Worm (Caenorhabditis elegans): ENCODE results near the gene C24H10.3.

The C24H10.3 gene

DNA sequence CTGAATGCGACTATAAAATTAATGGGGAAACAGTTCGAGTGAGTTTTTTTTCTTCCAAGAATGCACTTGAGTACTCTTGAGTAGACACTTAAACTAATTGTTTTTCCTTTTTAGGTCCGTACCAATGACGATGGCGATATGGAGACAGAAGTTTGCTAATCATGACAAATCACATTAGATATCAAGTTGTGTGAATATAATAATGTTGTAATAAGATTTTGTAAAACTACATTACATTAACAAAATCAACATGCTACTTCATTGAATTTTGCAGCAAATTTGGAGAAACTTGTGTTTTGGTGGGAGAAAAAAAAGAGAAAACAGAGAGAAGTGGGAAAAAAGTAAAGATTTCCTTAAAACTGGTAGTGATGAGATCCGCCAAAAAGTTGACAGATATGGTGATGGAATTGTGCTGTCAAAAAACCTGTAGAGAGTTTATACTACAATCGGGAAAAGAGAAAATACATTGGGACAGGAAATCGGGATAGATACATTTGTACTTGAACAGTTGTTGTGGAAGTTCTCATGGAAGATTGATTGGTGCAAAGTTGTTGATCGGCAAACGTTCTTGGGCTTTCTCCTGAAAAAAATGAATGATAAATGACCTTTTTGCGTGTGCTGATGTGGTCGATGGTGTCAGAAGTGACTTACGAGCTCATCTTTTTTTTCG lies 32.8 kb upstream of the C24H10.3 start:
- TF ChIP-seq ref-1 (GFP tag; conservative IDR thresholded peaks at IDR 0.05) (no peak), cog-1 (tag; optimal IDR thresholded peaks at IDR 0.05) (no peak), ztf-23 (GFP tag; IDR thresholded peaks at IDR 0.05) (no peak), klf-2 (GFP tag; conservative IDR thresholded peaks at IDR 0.05) (no peak), T22C8.4 (GFP tag; IDR thresholded peaks at IDR 0.05) (no peak), tab-1 (GFP tag; IDR thresholded peaks at IDR 0.05) (no peak), med-1 (GFP tag; optimal IDR thresholded peaks at IDR 0.05; ENCODE audit: insufficient read depth) (no peak), ztf-29 (GFP tag; IDR thresholded peaks at IDR 0.05) (no peak), flt-1 (GFP tag; IDR thresholded peaks at IDR 0.05) (no peak)

DNA sequence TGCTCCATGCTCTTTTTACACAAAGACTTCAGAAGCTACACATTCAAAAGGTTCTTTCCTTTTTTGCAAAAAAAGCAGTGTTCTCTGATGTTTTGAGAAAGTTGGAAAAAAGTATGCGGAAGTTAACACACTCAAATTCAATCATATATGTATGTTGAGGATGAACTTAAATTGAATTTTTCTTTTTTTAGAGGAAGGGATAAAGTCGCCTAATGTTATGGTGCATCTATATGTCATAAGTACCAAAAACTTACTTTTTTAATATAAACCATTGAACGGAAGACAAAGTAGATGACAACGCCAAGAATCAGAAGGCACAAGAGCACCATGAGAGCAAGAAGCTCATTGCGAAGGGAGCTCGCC lies 32.3 kb upstream of the C24H10.3 start:
- TF ChIP-seq klf-2 (GFP tag; conservative IDR thresholded peaks at IDR 0.05): no peak
- TF ChIP-seq med-1 (GFP tag; optimal IDR thresholded peaks at IDR 0.05; ENCODE audit: insufficient read depth): no peak
- TF ChIP-seq ref-1 (GFP tag; conservative IDR thresholded peaks at IDR 0.05): no peak
- no peak for TF ChIP-seq T22C8.4 (GFP tag; IDR thresholded peaks at IDR 0.05)
- TF ChIP-seq cog-1 (tag; optimal IDR thresholded peaks at IDR 0.05): no peak
- no peak for TF ChIP-seq flt-1 (GFP tag; IDR thresholded peaks at IDR 0.05)

DNA sequence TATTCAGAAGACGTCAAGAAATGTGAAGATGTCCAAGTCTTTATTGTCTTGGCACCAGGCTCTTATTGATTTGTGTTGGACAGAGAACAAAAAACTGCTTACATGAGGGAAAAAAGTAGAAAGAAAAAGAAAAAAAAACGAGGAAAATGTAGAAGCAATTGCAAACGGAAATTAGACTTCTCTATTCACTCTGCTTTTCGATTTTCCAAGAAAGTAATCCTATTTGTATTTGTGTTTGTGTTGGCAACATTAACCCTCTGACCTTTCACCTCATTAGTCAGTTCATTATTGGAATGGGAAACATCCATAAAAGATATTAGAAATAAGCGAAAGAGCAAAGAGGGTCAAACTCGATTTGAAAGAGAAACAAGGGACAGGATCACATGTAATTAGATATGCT lies 29.1 kb upstream of the C24H10.3 start:
- TF ChIP-seq T22C8.4 (GFP tag; IDR thresholded peaks at IDR 0.05) (no peak), ztf-23 (GFP tag; IDR thresholded peaks at IDR 0.05) (no peak), cog-1 (tag; optimal IDR thresholded peaks at IDR 0.05) (no peak), flt-1 (GFP tag; IDR thresholded peaks at IDR 0.05) (no peak), med-1 (GFP tag; optimal IDR thresholded peaks at IDR 0.05; ENCODE audit: insufficient read depth) (no peak), ref-1 (GFP tag; conservative IDR thresholded peaks at IDR 0.05) (no peak), ztf-29 (GFP tag; IDR thresholded peaks at IDR 0.05) (no peak), tab-1 (GFP tag; IDR thresholded peaks at IDR 0.05) (no peak), klf-2 (GFP tag; conservative IDR thresholded peaks at IDR 0.05) (no peak)

DNA sequence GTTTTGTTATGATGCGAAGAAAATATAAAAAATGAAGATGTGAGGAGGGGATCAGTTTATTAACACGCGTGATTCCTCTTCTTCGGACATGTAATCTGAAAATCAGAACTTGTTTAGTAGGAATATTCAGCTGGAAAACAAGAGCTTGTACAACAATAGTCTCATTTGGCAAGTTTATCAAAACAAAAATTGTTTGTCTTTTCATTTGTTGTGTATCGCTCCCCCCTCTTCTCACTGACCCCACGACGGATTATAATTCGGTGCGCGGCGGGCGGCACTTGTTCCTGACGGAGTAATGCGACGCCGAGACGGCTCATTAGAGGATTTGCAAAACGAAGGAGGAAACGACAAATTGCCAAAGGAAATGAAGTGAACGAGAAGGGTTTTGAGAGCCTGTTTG lies 27.0 kb upstream of the C24H10.3 start, which contains the start of gene ZC449.4:
Gene ZC449.4, minus strand, starts transcription at position 101 of the 400 bp plus-strand sequence.
- TF ChIP-seq cog-1 (tag; optimal IDR thresholded peaks at IDR 0.05) (peak; percentile 18), ref-1 (GFP tag; conservative IDR thresholded peaks at IDR 0.05) (no peak)

DNA sequence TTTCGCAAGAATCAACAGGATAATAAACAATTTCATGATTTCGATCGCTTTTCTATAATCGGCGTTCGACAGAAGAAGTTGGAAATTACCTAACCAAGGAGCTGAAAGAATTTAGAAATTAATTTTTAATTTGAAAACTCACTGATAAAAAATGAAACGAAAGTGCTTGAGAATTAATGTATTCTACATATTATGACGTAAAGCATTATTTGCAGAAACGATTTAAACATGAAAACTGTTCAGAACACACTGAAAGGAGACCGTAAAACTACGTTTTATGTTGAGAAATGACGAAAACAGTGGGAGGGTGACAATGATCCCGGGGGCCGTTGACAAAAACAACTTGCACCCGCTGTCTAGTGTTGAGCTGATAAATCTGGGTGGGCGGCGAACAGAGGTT lies 23.2 kb upstream of the C24H10.3 start, which contains the start of gene ZC449.5:
Gene ZC449.5, minus strand, starts transcription at position 101 of the 400 bp plus-strand sequence.
- no peak for TF ChIP-seq med-1 (GFP tag; optimal IDR thresholded peaks at IDR 0.05; ENCODE audit: insufficient read depth)

DNA sequence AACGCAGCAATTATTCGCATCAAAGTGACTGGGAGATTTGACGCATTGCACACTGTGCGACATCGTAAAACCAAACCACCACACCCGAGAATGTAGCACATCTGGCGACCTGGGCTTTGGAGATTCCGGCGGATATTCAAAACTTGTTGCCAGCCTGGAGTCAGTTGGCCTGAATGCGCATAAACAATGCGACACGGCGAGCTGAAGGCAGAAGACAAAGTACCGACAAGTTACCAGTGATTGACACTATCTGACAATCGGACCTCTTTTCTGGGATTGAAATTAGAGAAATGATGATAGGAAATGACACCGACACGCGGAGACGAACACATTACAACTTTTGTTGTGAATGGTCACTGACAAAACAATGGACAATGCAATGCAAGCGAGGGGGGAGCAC lies 22.0 kb upstream of the C24H10.3 start:
- TF ChIP-seq med-1 (GFP tag; optimal IDR thresholded peaks at IDR 0.05; ENCODE audit: insufficient read depth): no peak
- TF ChIP-seq cog-1 (tag; optimal IDR thresholded peaks at IDR 0.05): no peak
- TF ChIP-seq ztf-29 (GFP tag; IDR thresholded peaks at IDR 0.05): no peak
- TF ChIP-seq klf-2 (GFP tag; conservative IDR thresholded peaks at IDR 0.05): no peak
- TF ChIP-seq ztf-23 (GFP tag; IDR thresholded peaks at IDR 0.05): no peak

DNA sequence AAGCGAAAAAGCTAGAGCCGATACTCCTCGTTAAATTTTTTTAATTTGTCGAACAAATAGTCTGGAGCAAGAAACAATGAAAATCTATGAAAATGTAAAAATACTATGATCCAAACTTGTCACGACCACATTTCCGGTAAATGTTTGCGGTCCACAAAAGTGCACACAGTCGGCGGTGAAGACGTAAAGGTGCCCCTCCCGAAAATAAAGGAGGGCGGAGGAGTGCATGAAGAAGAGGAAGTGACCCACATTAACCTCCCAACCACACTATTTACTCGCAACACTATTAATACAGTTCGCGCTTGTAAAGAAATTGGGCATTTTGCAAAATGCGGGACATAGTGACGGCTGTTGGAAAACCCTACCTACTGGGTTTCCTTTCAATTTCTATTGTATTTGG lies 20.8 kb upstream of the C24H10.3 start:
- no peak for TF ChIP-seq cog-1 (tag; optimal IDR thresholded peaks at IDR 0.05)
- TF ChIP-seq flt-1 (GFP tag; IDR thresholded peaks at IDR 0.05): no peak
- TF ChIP-seq ref-1 (GFP tag; conservative IDR thresholded peaks at IDR 0.05): no peak
- no peak for TF ChIP-seq tab-1 (GFP tag; IDR thresholded peaks at IDR 0.05)
- TF ChIP-seq klf-2 (GFP tag; conservative IDR thresholded peaks at IDR 0.05): no peak
- TF ChIP-seq med-1 (GFP tag; optimal IDR thresholded peaks at IDR 0.05; ENCODE audit: insufficient read depth): no peak
- TF ChIP-seq ztf-29 (GFP tag; IDR thresholded peaks at IDR 0.05): no peak
- no peak for TF ChIP-seq T22C8.4 (GFP tag; IDR thresholded peaks at IDR 0.05)
- TF ChIP-seq ztf-23 (GFP tag; IDR thresholded peaks at IDR 0.05): no peak

DNA sequence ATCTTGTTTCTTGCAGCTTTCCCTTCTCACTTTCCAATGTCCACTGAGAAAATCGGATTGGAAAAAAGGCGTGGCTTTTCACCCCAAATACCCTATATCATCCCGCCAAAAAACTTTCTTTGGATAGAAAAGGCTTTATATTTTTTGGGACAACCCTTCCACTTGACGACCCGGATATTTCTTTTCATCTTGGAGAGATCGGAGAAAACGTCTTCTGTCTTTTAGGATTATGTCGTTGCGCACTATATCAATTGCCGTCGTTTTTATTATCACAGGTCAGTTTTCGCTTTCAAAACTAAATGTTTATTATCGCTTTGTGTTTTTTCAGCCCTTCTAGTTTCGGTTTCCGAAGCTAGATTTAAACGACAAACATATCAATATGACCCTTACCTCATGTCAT lies 17.0 kb upstream of the C24H10.3 start, which contains the start of gene Y64H9A.2:
Gene Y64H9A.2, plus strand, starts transcription at position 90 of the 400 bp plus-strand sequence.
- no peak for TF ChIP-seq tab-1 (GFP tag; IDR thresholded peaks at IDR 0.05)
- TF ChIP-seq med-1 (GFP tag; optimal IDR thresholded peaks at IDR 0.05; ENCODE audit: insufficient read depth): no peak
- TF ChIP-seq ztf-29 (GFP tag; IDR thresholded peaks at IDR 0.05): no peak

DNA sequence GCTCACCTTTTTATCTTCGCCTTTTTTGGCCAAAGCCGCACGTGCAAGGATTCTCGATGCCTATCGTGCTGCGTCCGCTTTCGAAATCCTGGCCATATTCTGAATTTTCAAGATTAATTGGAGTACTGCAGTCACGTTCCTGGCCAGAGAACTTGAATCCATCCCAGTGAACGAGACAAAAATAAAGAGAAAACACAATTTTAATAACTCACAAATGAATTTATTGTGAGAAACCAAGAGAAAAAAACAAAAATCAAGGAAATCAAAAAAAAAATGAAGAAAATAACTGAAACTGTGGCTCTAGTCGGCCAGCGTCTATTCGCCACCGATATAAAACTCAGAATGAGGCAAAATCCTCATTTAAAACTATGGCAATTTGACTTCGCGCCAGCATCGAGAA lies 1.7 kb upstream of the C24H10.3 start, which contains the start of gene C24H10.4:
Gene C24H10.4, minus strand, starts transcription at position 101 of the 400 bp plus-strand sequence.
- TF ChIP-seq cog-1 (tag; optimal IDR thresholded peaks at IDR 0.05) (no peak), tab-1 (GFP tag; IDR thresholded peaks at IDR 0.05) (no peak), ztf-23 (GFP tag; IDR thresholded peaks at IDR 0.05) (no peak)

DNA sequence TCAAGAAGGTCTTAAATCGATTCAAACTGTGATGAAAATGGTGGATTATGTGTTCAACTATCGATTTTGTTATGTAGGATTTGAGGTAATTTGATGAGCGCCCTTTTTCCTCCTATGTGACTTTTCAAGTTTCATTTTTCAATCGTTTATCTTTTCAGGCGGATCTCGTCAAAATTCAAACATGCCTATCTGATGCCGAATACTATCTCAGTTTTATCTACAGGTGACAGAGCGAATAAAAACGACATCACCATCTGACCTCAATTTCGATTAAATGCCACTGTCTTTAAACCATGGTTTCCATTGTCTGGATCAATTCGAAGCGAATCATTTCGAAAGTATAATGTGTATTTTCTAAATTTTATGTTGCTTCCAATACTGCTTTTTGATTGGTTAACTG lies 907 bp downstream of the C24H10.3 start:
- TF ChIP-seq ztf-29 (GFP tag; IDR thresholded peaks at IDR 0.05): no peak
- TF ChIP-seq tab-1 (GFP tag; IDR thresholded peaks at IDR 0.05): no peak
- no peak for TF ChIP-seq ztf-23 (GFP tag; IDR thresholded peaks at IDR 0.05)
- no peak for TF ChIP-seq med-1 (GFP tag; optimal IDR thresholded peaks at IDR 0.05; ENCODE audit: insufficient read depth)
- TF ChIP-seq flt-1 (GFP tag; IDR thresholded peaks at IDR 0.05): no peak
- TF ChIP-seq cog-1 (tag; optimal IDR thresholded peaks at IDR 0.05): no peak
- no peak for TF ChIP-seq klf-2 (GFP tag; conservative IDR thresholded peaks at IDR 0.05)
- TF ChIP-seq ref-1 (GFP tag; conservative IDR thresholded peaks at IDR 0.05): no peak
- no peak for TF ChIP-seq T22C8.4 (GFP tag; IDR thresholded peaks at IDR 0.05)

All from whole organism, midembryonic.